Worm (Caenorhabditis elegans) whole organism, L3 larva: ENCODE results near the gene rgs-7.

Experiments
- aly-2 ChIP-seq: fragments of 150-350 bp; optimal IDR thresholded peaks from 2 replicates; lab custom pipeline; 2014; ENCODE audit warnings: missing biosample characterization, missing genetic modification characterization
- egl-27 ChIP-seq: sonication (generic microtip); optimal IDR thresholded peaks from 4 replicates; lab custom pipeline; 2017; ENCODE audit warnings: missing biosample characterization, missing genetic modification reagents, missing genetic modification characterization
- elt-3 ChIP-seq, 3 experiments: fragments of 150-350 bp in 1 of 3; sonication (generic microtip) in 2 of 3; optimal IDR thresholded peaks; 2 replicates in 2 of 3; 4 replicates in 1 of 3; lab custom pipeline; 2014 to 2017; ENCODE audit warnings: missing biosample characterization in 3 of 3, missing genetic modification characterization in 3 of 3
- fkh-10 ChIP-seq: sonication (generic microtip); optimal IDR thresholded peaks from 2 replicates; lab custom pipeline; 2017; ENCODE audit warnings: missing biosample characterization, missing genetic modification reagents, missing genetic modification characterization
- hmg-11 ChIP-seq: sonication (generic microtip); optimal IDR thresholded peaks from 2 replicates; lab custom pipeline; 2016; ENCODE audit warnings: missing genetic modification characterization, missing compliant biosample characterization
- jun-1 ChIP-seq: fragments of 150-350 bp; optimal IDR thresholded peaks from 2 replicates; lab custom pipeline; 2014; ENCODE audit warnings: missing biosample characterization, missing genetic modification reagents, missing genetic modification characterization
- nfya-1 ChIP-seq: sonication (generic microtip); optimal IDR thresholded peaks from 2 replicates; lab custom pipeline; 2017; ENCODE audit warnings: missing genetic modification characterization, mild to moderate bottlenecking, missing compliant biosample characterization, antibody characterized with exemption, moderate library complexity; ENCODE audit not compliant: insufficient read depth
- nhr-11 ChIP-seq: fragments of 150-350 bp; optimal IDR thresholded peaks from 2 replicates; lab custom pipeline; 2014; ENCODE audit warnings: missing biosample characterization, missing genetic modification characterization
- nhr-237 ChIP-seq: fragments of 150-350 bp; optimal IDR thresholded peaks from 2 replicates; lab custom pipeline; 2014; ENCODE audit warnings: missing biosample characterization, missing genetic modification characterization
- nhr-25 ChIP-seq: sonication (generic microtip); optimal IDR thresholded peaks from 2 replicates; lab custom pipeline; 2017; ENCODE audit warnings: missing biosample characterization, missing genetic modification characterization

ce11 chrX:3500357-3500756, 42.0 kb upstream of the rgs-7 start:
- TF ChIP-seq hmg-11 (tag; lab: Kevin White, UChicago) (no peak), aly-2 (tag; lab: Kevin White, UChicago) (no peak), nhr-25 (tag; lab: Kevin White, UChicago) (no peak), elt-3 (tag; optimal IDR thresholded peaks at IDR 0.05; lab: Kevin White, UChicago) (no peak), fkh-10 (no peak), nhr-237 (tag; lab: Kevin White, UChicago) (no peak), nhr-11 (tag; lab: Kevin White, UChicago) (no peak), jun-1 (tag; lab: Kevin White, UChicago) (no peak), egl-27 (tag; lab: Kevin White, UChicago) (no peak), nfya-1 (no peak)
